Worm (Caenorhabditis elegans): ENCODE results near the gene Y38H6C.16.

ce11 chrV:20509427-20509826 lies 29.7 kb downstream of the Y38H6C.16 start:
- TF ChIP-seq egl-27 (tag; optimal IDR thresholded peaks at IDR 0.05) = no peak
- no peak for TF ChIP-seq nhr-77 (tag; optimal IDR thresholded peaks at IDR 0.05)
- no peak for TF ChIP-seq nhr-25 (tag; optimal IDR thresholded peaks at IDR 0.05)
- no peak for TF ChIP-seq R02D3.7 (tag; optimal IDR thresholded peaks at IDR 0.05)
